Worm (Caenorhabditis elegans) whole organism, young adult: ENCODE measurements around the gene W10D9.1.
"Not testable (repeated sequence)": the region's sequence is repeated elsewhere in the genome, so short reads cannot be mapped to it uniquely, and the experiment has no call there.

Experiments used
- die-1 ChIP-seq: sonication (generic microtip); optimal IDR thresholded peaks from 2 replicates; lab custom pipeline; 2016; ENCODE audit warnings: missing genotype, mild to moderate bottlenecking, missing genetic modification characterization, missing compliant biosample characterization
- ets-4 ChIP-seq: fragments of 200-800 bp; sonication (Bioruptor generic); optimal IDR thresholded peaks from 2 replicates; lab custom pipeline; 2018; ENCODE audit warnings: mild to moderate bottlenecking, missing genetic modification characterization, missing compliant biosample characterization

DNA sequence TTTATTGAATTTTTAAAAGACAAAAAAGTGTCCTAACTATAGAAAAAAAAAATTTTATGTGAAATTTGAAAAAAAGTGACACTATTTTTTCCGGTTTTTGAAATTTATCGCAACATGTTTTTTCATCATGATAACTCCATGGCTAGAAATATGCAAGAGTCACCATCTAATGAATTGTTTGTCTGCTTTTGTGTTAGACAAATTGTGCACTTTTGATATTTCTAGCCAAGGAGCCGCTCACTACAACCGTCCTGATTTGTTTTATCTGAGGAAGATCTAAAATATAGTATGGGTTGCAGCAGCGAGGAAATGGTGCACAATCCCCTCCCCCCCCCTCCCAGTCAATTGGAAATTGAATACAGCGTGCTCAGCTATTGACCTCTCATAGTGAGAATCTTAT, at the start of gene W10D9.1:
- TF ChIP-seq ets-4 (GFP tag; lab: Kevin White, UChicago); die-1 (tag; lab: Kevin White, UChicago): not testable (repeated sequence)
